Fruit fly (Drosophila melanogaster): Measurements from ENCODE around the gene CG13310.

Gene CG13310

dm6 chr3L:8751262-8751661 is 49.1 kb downstream of the CG13310 start (continued):
- no peak; the same call in 1 of the 2 replicates for TF ChIP-seq MBD-R2 (GFP tag; IDR thresholded peaks at IDR 0.05)
- peak; percentile 40 for TF ChIP-seq tin (GFP tag; optimal IDR thresholded peaks at IDR 0.05)
- TF ChIP-seq MESR4 (GFP tag; optimal IDR thresholded peaks at IDR 0.05) = no peak
- no peak for TF ChIP-seq toy (GFP tag; IDR thresholded peaks at IDR 0.05)
- no peak for TF ChIP-seq mam (GFP tag; optimal IDR thresholded peaks at IDR 0.05)
- peak; percentile 40; the same call in 1 of the 2 replicates for TF ChIP-seq Nf-YA (GFP tag; IDR thresholded peaks at IDR 0.05)
- TF ChIP-seq CG10462 (GFP tag; optimal IDR thresholded peaks at IDR 0.05) = peak; percentile 3
- TF ChIP-seq Bgb (GFP tag; IDR thresholded peaks at IDR 0.05; ENCODE audit: partially characterized antibody) = no peak
- TF ChIP-seq trem (tag; optimal IDR thresholded peaks at IDR 0.05) = no peak
- TF ChIP-seq inv (GFP tag; IDR thresholded peaks at IDR 0.05; ENCODE audit: partially characterized antibody) = no peak
- TF ChIP-seq sc (optimal IDR thresholded peaks at IDR 0.05) = no peak
- peak; percentile 36 for TF ChIP-seq sc (GFP tag; optimal IDR thresholded peaks at IDR 0.05)
- no peak for TF ChIP-seq nerfin-2 (GFP tag; IDR thresholded peaks at IDR 0.05; ENCODE audit: partially characterized antibody)
- TF ChIP-seq ato (GFP tag; IDR thresholded peaks at IDR 0.05; ENCODE audit: partially characterized antibody) = no peak
- TF ChIP-seq croc (GFP tag; conservative IDR thresholded peaks at IDR 0.05) = peak; percentile 43; the same call in 1 of the 3 replicates
- no peak for TF ChIP-seq CG6765 (GFP tag; optimal IDR thresholded peaks at IDR 0.05)
- TF ChIP-seq stc (GFP tag; IDR thresholded peaks at IDR 0.05) = peak; percentile 59; the same call in 1 of the 2 replicates
- no peak for TF ChIP-seq CG11398 (GFP tag; optimal IDR thresholded peaks at IDR 0.05)
- no peak for TF ChIP-seq CG10959 (GFP tag; IDR thresholded peaks at IDR 0.05)
- peak; percentile 42 for TF ChIP-seq gsb-n (tag; optimal IDR thresholded peaks at IDR 0.05)
- peak; percentile 61 for TF ChIP-seq Xrp1 (GFP tag; IDR thresholded peaks at IDR 0.05)
- TF ChIP-seq HLH3B (GFP tag; IDR thresholded peaks at IDR 0.05) = peak; percentile 65
- peak; percentile 55; the same call in 1 of the 2 replicates for TF ChIP-seq lmd (GFP tag; IDR thresholded peaks at IDR 0.05)
- TF ChIP-seq CG15601 (tag; optimal IDR thresholded peaks at IDR 0.05) = peak; percentile 28
- TF ChIP-seq dm (GFP tag; optimal IDR thresholded peaks at IDR 0.05) = no peak
- TF ChIP-seq Max (GFP tag; optimal IDR thresholded peaks at IDR 0.05) = no peak
- no peak for TF ChIP-seq CG13894 (tag; optimal IDR thresholded peaks at IDR 0.05)
- no peak for TF ChIP-seq CG4617 (GFP tag; optimal IDR thresholded peaks at IDR 0.05; ENCODE audit: borderline replicate concordance)
- no peak for TF ChIP-seq corto (GFP tag; optimal IDR thresholded peaks at IDR 0.05)
- no peak for TF ChIP-seq CG10543 (GFP tag; optimal IDR thresholded peaks at IDR 0.05)
- TF ChIP-seq so (GFP tag; IDR thresholded peaks at IDR 0.05) = peak; percentile 59; the same call in 2 of the 3 replicates
- no peak for TF ChIP-seq gfzf (GFP tag; optimal IDR thresholded peaks at IDR 0.05)
- TF ChIP-seq Sox100B (GFP tag; optimal IDR thresholded peaks at IDR 0.05) = peak; percentile 58
- TF ChIP-seq MTF-1 (GFP tag; optimal IDR thresholded peaks at IDR 0.05; ENCODE audit: borderline replicate concordance) = no peak
- TF ChIP-seq CG15269 (tag; optimal IDR thresholded peaks at IDR 0.05) = peak; percentile 54
- TF ChIP-seq al (GFP tag; IDR thresholded peaks at IDR 0.05) = no peak
- TF ChIP-seq Atf6 (GFP tag; IDR thresholded peaks at IDR 0.05) = peak; percentile 22; the same call in 1 of the 2 replicates
- TF ChIP-seq phol (tag; optimal IDR thresholded peaks at IDR 0.05) = peak; percentile 70
- no peak for TF ChIP-seq CG13296 (GFP tag; optimal IDR thresholded peaks at IDR 0.05)
- no peak for TF ChIP-seq nom (GFP tag; optimal IDR thresholded peaks at IDR 0.05)
- no peak for TF ChIP-seq CG42726 (GFP tag; IDR thresholded peaks at IDR 0.05; ENCODE audit: partially characterized antibody)
- TF ChIP-seq CG2199 (GFP tag; IDR thresholded peaks at IDR 0.05) = no peak
- peak; percentile 26 for TF ChIP-seq bcd (GFP tag; optimal IDR thresholded peaks at IDR 0.05)
- peak; percentile 41 for TF ChIP-seq CG12659 (GFP tag; optimal IDR thresholded peaks at IDR 0.05)
- TF ChIP-seq cg (GFP tag; optimal IDR thresholded peaks at IDR 0.05) = no peak
- peak; percentile 2 for TF ChIP-seq jing (GFP tag; optimal IDR thresholded peaks at IDR 0.05)
- no peak for TF ChIP-seq CG3065 (GFP tag; optimal IDR thresholded peaks at IDR 0.05)
- peak; percentile 44 for TF ChIP-seq D19A (tag; optimal IDR thresholded peaks at IDR 0.05)
- no peak for TF ChIP-seq kay (GFP tag; optimal IDR thresholded peaks at IDR 0.05)
- peak; percentile 44 for TF ChIP-seq HHEX (GFP tag; optimal IDR thresholded peaks at IDR 0.05)

Measured in whole organism, embryonic.